Fruit fly (Drosophila melanogaster): ENCODE results near the gene wnd.

Gene wnd

dm6 chr3L:19631867-19632266, 3.7 kb downstream of the wnd start:
- TF ChIP-seq CG9215 (GFP tag; IDR thresholded peaks at IDR 0.05) (no peak), sens (GFP tag) (peak; percentile 17), CG10321 (GFP tag; IDR thresholded peaks at IDR 0.05) (peak; percentile 45; the same call in 1 of the 2 replicates), unpg (GFP tag; optimal IDR thresholded peaks at IDR 0.05) (no peak)

dm6 chr3L:19630701-19631100, 4.9 kb downstream of the wnd start:
- TF ChIP-seq crol (GFP tag; IDR thresholded peaks at IDR 0.05) (peak; percentile 74), Hand (GFP tag; optimal IDR thresholded peaks at IDR 0.05) (no peak), Fer3 (tag; optimal IDR thresholded peaks at IDR 0.05) (no peak), CG8944 (GFP tag; optimal IDR thresholded peaks at IDR 0.05) (no peak), row (GFP tag; IDR thresholded peaks at IDR 0.05) (peak; percentile 43; the same call in 2 of the 3 replicates), pita (GFP tag; optimal IDR thresholded peaks at IDR 0.05) (no peak), Adf1 (GFP tag; IDR thresholded peaks at IDR 0.05) (peak; percentile 29; the same call in 1 of the 2 replicates), CG6765 (GFP tag; optimal IDR thresholded peaks at IDR 0.05) (no peak), Usf (GFP tag; optimal IDR thresholded peaks at IDR 0.05) (no peak), CG6854 (GFP tag; optimal IDR thresholded peaks at IDR 0.05) (peak; percentile 31), mirr (GFP tag; optimal IDR thresholded peaks at IDR 0.05) (peak; percentile 62), HLHmδ (GFP tag; optimal IDR thresholded peaks at IDR 0.05) (no peak), CG17385 (GFP tag; optimal IDR thresholded peaks at IDR 0.05) (no peak), CG4282 (GFP tag; optimal IDR thresholded peaks at IDR 0.05) (no peak), chinmo (GFP tag; IDR thresholded peaks at IDR 0.05; ENCODE audit: partially characterized antibody) (0 out of 4 replicates have a peak, but pooled peaks have one; percentile 34), Rfx (GFP tag; IDR thresholded peaks at IDR 0.05) (0 out of 2 replicates have a peak, but pooled peaks have one; percentile 13), sug (tag; optimal IDR thresholded peaks at IDR 0.05) (peak; percentile 51), odd (GFP tag; optimal IDR thresholded peaks at IDR 0.05) (no peak), schlank (tag; optimal IDR thresholded peaks at IDR 0.05) (peak; percentile 14), Max (GFP tag; optimal IDR thresholded peaks at IDR 0.05) (no peak), wdn (GFP tag; IDR thresholded peaks at IDR 0.05) (no peak), ap (GFP tag; IDR thresholded peaks at IDR 0.05) (no peak), CG9797 (GFP tag; optimal IDR thresholded peaks at IDR 0.05) (no peak), amos (GFP tag; IDR thresholded peaks at IDR 0.05; ENCODE audit: partially characterized antibody) (no peak), Taf1 (GFP tag; IDR thresholded peaks at IDR 0.05) (no peak), MESR4 (GFP tag; optimal IDR thresholded peaks at IDR 0.05) (no peak), CG11247 (GFP tag; IDR thresholded peaks at IDR 0.05) (no peak), ro (GFP tag; IDR thresholded peaks at IDR 0.05) (no peak), ATbp (GFP tag; optimal IDR thresholded peaks at IDR 0.05) (no peak), CG13424 (tag; optimal IDR thresholded peaks at IDR 0.05) (no peak), Dip3 (GFP tag; optimal IDR thresholded peaks at IDR 0.05) (peak; percentile 10), dati (GFP tag; IDR thresholded peaks at IDR 0.05) (no peak), Hmr (GFP tag; optimal IDR thresholded peaks at IDR 0.05) (peak; percentile 57), Ets65A (GFP tag) (no peak), trh (GFP tag; optimal IDR thresholded peaks at IDR 0.05) (no peak), pan (optimal IDR thresholded peaks at IDR 0.05) (no peak), pan (GFP tag; optimal IDR thresholded peaks at IDR 0.05 in 1 of 2, IDR thresholded peaks at IDR 0.05 in 1 of 2) (peak in 1 of 2 experiments; percentile 31), D19A (tag; optimal IDR thresholded peaks at IDR 0.05) (no peak), pnt (GFP tag; optimal IDR thresholded peaks at IDR 0.05) (no peak), nerfin-1 (tag; optimal IDR thresholded peaks at IDR 0.05) (no peak), zf30C (GFP tag; optimal IDR thresholded peaks at IDR 0.05) (no peak), CG9215 (GFP tag; IDR thresholded peaks at IDR 0.05) (no peak), ash1 (GFP tag; optimal IDR thresholded peaks at IDR 0.05) (no peak), Poxn (GFP tag; IDR thresholded peaks at IDR 0.05) (no peak), CG11085 (GFP tag; IDR thresholded peaks at IDR 0.05) (no peak), gce (GFP tag; IDR thresholded peaks at IDR 0.05) (no peak), pho (GFP tag; optimal IDR thresholded peaks at IDR 0.05) (peak; percentile 3), ERR (GFP tag; optimal IDR thresholded peaks at IDR 0.05) (no peak)

Data from whole organism, embryonic.